Worm (Caenorhabditis elegans) whole organism, midembryonic: Measurements from ENCODE around the gene Y32H12A.1.

Experiments
- T22C8.4 ChIP-seq: fragments of 200-800 bp; sonication (Bioruptor generic); IDR thresholded peaks from 2 replicates; pipeline ENCODE4 v1.3.6; 2022; ENCODE audit warnings: missing genetic modification characterization, missing compliant biosample characterization
- cog-1 ChIP-seq: sonication (generic microtip); optimal IDR thresholded peaks from 2 replicates; lab custom pipeline; 2016; ENCODE audit warnings: missing genetic modification characterization, missing compliant biosample characterization
- flt-1 ChIP-seq: fragments of 200-800 bp; sonication (Bioruptor generic); IDR thresholded peaks from 2 replicates; pipeline ENCODE4 v1.3.6; 2022; ENCODE audit warnings: missing genetic modification characterization, missing compliant biosample characterization
- klf-2 ChIP-seq: fragments of 200-800 bp; sonication (Bioruptor generic); conservative IDR thresholded peaks from 2 replicates; pipeline ENCODE4 v1.3.6; 2022; ENCODE audit warnings: missing genetic modification reagents, missing genetic modification characterization, missing compliant biosample characterization
- med-1 ChIP-seq: sonication (generic microtip); optimal IDR thresholded peaks from 2 replicates; lab custom pipeline; 2017; ENCODE audit warnings: missing genetic modification characterization, mild to moderate bottlenecking, missing compliant biosample characterization, antibody characterized with exemption, missing genetic modification reagents; ENCODE audit not compliant: insufficient read depth
- ref-1 ChIP-seq: fragments of 200-800 bp; sonication (Bioruptor generic); conservative IDR thresholded peaks from 2 replicates; pipeline ENCODE4 v1.3.6; 2022; ENCODE audit warnings: missing genetic modification reagents, missing genetic modification characterization, missing compliant biosample characterization
- tab-1 ChIP-seq: fragments of 200-800 bp; sonication (Bioruptor generic); IDR thresholded peaks from 2 replicates; pipeline ENCODE4 v1.3.6; 2022; ENCODE audit warnings: missing genetic modification characterization, missing compliant biosample characterization
- ztf-23 ChIP-seq: fragments of 200-800 bp; sonication (Bioruptor generic); IDR thresholded peaks from 2 replicates; pipeline ENCODE4 v1.3.6; 2022; ENCODE audit warnings: missing genetic modification reagents, missing genetic modification characterization, missing compliant biosample characterization
- ztf-29 ChIP-seq: fragments of 200-800 bp; sonication (Bioruptor generic); IDR thresholded peaks from 2 replicates; pipeline ENCODE4 v1.3.6; 2022; ENCODE audit warnings: missing genetic modification reagents, missing genetic modification characterization, missing compliant biosample characterization

Gene Y32H12A.1

DNA sequence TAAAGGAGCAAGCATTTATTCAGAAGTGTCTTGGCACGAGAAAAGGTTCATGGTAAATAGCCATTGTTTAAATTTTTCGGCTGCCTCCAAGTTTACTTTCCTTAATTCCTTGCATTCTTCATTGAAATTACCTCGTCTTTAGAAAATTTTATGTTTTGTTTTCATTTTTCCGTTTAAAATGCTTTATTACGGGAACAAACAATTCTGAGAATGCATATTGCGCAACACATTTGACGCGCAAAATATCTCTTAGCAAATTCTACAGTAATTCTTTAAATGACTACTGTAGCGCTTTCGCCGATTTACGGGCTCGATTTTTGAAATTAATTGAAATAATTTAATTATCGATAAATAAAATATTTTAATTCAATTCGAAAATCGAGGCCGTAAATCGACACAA, 17.4 kb upstream of the Y32H12A.1 start:
- TF ChIP-seq ref-1 (GFP tag; lab: Robert Waterston, UW) (no peak), cog-1 (tag; lab: Kevin White, UChicago) (no peak), ztf-29 (GFP tag; lab: Robert Waterston, UW) (no peak), klf-2 (GFP tag; lab: Robert Waterston, UW) (no peak), T22C8.4 (GFP tag; lab: Robert Waterston, UW) (no peak), ztf-23 (no peak), tab-1 (no peak), flt-1 (GFP tag; lab: Robert Waterston, UW) (no peak), med-1 (GFP tag; lab: Kevin White, UChicago) (no peak)

- TF ChIP-seq flt-1 (GFP tag; lab: Robert Waterston, UW) (no peak), med-1 (GFP tag; lab: Kevin White, UChicago) (no peak), ztf-29 (GFP tag; lab: Robert Waterston, UW) (no peak), cog-1 (tag; lab: Kevin White, UChicago) (no peak), klf-2 (GFP tag; lab: Robert Waterston, UW) (no peak)
Observed at ce11 chrIII:5346017-5346416, 16.0 kb upstream of the Y32H12A.1 start, which contains the start of gene glrx-21. Gene glrx-21, minus strand, starts transcription at chrIII:5346117.

DNA sequence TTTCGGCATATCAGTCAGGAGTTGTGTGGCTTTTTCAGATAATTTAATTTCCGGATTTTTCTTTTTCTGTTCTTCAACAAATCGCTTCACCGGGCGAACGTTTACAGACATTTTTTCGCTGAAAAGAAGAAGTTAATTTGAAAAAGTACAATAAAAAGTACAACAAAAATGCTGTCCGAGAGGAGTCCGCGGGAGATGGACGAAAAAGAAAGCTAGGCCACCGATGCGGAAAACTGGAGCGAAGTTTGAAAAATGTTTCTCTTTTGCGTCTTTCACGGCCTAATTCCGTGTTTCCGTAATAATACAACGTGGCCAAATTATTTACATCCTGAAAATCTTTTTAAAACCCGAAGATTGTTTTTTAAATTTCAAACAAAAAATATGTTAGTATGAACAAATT, 12.8 kb upstream of the Y32H12A.1 start, which contains the start of gene thoc-5:
TSS of gene thoc-5 (minus strand) at position 152 of the 400 bp plus-strand sequence.
- TF ChIP-seq ztf-23 (peak; percentile 74), klf-2 (GFP tag; lab: Robert Waterston, UW) (peak; percentile 46; the same call in 1 of the 2 replicates), T22C8.4 (GFP tag; lab: Robert Waterston, UW) (0 out of 2 replicates have a peak, but pooled peaks have one; percentile 18), cog-1 (tag; lab: Kevin White, UChicago) (no peak), tab-1 (no peak), flt-1 (GFP tag; lab: Robert Waterston, UW) (peak; percentile 80), med-1 (GFP tag; lab: Kevin White, UChicago) (no peak), ref-1 (GFP tag; lab: Robert Waterston, UW) (no peak), ztf-29 (GFP tag; lab: Robert Waterston, UW) (0 out of 2 replicates have a peak, but pooled peaks have one; percentile 10)

DNA sequence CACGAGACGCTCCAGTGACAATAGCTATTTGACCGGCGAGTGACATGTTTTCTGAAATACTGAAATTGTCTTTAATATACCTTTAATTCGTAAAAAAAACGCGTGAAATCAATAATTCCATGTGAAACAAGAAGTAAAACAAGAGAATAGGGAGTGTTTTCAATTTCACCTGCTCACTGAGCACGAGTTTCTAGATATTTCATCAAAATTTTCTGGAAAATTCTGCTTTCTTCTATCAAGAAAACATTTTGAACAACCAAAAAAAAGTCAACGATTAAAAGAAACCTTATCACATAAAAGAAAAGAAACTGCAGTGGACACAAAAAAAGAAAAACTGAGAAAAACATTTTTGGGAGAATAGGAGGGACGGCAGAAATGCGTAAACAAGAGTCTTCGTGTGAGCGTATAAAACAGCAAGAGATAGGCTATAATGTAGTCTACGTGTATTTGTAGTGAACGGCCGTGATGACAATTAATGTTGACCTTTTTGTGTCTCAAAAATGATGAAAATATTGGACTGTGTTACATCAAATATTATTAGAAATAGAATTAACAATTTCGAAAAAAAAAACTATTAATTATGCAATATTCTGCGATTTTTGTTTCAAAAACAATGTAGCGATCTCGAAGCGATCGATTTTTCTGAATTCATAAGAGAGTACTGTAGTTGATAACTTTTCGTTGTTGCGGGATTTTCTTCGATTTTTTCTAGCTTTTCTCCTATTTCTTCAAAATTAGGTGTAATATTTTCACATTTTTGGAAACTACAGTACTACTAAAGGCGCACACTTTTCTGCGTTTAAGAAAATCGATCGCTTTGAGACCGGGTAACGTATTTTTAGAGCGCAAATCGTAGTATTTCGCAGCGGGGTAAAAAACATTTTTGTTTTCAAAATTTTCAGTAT, 6.2 kb downstream of the Y32H12A.1 start, which contains the start of gene dhs-9:
TSS of gene dhs-9 (minus strand) at position 51 of the 905 bp plus-strand sequence.
- TF ChIP-seq tab-1, result no peak
- no peak for TF ChIP-seq med-1 (GFP tag; lab: Kevin White, UChicago)
- TF ChIP-seq klf-2 (GFP tag; lab: Robert Waterston, UW), result no peak
- no peak for TF ChIP-seq ztf-29 (GFP tag; lab: Robert Waterston, UW)
- TF ChIP-seq flt-1 (GFP tag; lab: Robert Waterston, UW), result no peak
- TF ChIP-seq cog-1 (tag; lab: Kevin White, UChicago), result no peak
- TF ChIP-seq ref-1 (GFP tag; lab: Robert Waterston, UW), result no peak
- TF ChIP-seq T22C8.4 (GFP tag; lab: Robert Waterston, UW), result no peak

ce11 chrIII:5371226-5371926, 9.4 kb downstream of the Y32H12A.1 start, which contains the start of gene szy-2:
Gene szy-2, minus strand, starts transcription at chrIII:5371276.
- TF ChIP-seq tab-1 (no peak), med-1 (GFP tag; lab: Kevin White, UChicago) (no peak), klf-2 (GFP tag; lab: Robert Waterston, UW) (no peak), ztf-29 (GFP tag; lab: Robert Waterston, UW) (no peak), T22C8.4 (GFP tag; lab: Robert Waterston, UW) (no peak), ztf-23 (no peak), flt-1 (GFP tag; lab: Robert Waterston, UW) (no peak), ref-1 (GFP tag; lab: Robert Waterston, UW) (no peak)

DNA sequence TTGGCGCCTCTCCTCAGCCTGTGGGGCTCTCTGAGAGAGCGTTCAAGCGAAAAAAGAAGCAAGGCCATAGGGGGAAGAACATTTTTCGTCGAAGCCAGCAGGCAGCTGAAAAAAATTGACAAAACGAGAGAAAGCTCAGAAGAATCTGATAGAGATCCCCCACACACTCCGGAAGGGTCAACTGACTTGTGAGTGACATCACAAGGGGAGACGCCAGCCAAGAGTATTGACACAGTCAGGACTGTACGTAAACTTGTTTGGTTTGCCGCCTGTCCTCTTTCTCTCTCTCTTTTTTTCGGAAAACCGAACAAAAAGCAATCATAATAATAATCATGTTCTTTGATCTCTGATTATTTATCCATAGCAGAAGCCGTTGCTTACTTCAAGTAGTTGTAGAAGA, 10.9 kb downstream of the Y32H12A.1 start:
- TF ChIP-seq med-1 (GFP tag; lab: Kevin White, UChicago), result no peak
- no peak for TF ChIP-seq tab-1
- TF ChIP-seq T22C8.4 (GFP tag; lab: Robert Waterston, UW), result no peak
- no peak for TF ChIP-seq ref-1 (GFP tag; lab: Robert Waterston, UW)
- no peak for TF ChIP-seq cog-1 (tag; lab: Kevin White, UChicago)
- TF ChIP-seq klf-2 (GFP tag; lab: Robert Waterston, UW), result no peak
- no peak for TF ChIP-seq flt-1 (GFP tag; lab: Robert Waterston, UW)
- TF ChIP-seq ztf-29 (GFP tag; lab: Robert Waterston, UW), result no peak

- TF ChIP-seq klf-2 (GFP tag; lab: Robert Waterston, UW), result no peak
- TF ChIP-seq flt-1 (GFP tag; lab: Robert Waterston, UW), result no peak
- TF ChIP-seq ztf-23, result no peak
- TF ChIP-seq cog-1 (tag; lab: Kevin White, UChicago), result no peak
- TF ChIP-seq med-1 (GFP tag; lab: Kevin White, UChicago), result no peak
- no peak for TF ChIP-seq T22C8.4 (GFP tag; lab: Robert Waterston, UW)
- TF ChIP-seq ref-1 (GFP tag; lab: Robert Waterston, UW), result no peak
Observed at ce11 chrIII:5373715-5374114, 11.7 kb downstream of the Y32H12A.1 start.

ce11 chrIII:5375001-5375532, 13.1 kb downstream of the Y32H12A.1 start:
- TF ChIP-seq ztf-29 (GFP tag; lab: Robert Waterston, UW) (no peak), T22C8.4 (GFP tag; lab: Robert Waterston, UW) (no peak), tab-1 (no peak), med-1 (GFP tag; lab: Kevin White, UChicago) (no peak), ztf-23 (no peak), klf-2 (GFP tag; lab: Robert Waterston, UW) (no peak), ref-1 (GFP tag; lab: Robert Waterston, UW) (no peak), cog-1 (tag; lab: Kevin White, UChicago) (no peak)
